Fruit fly (Drosophila melanogaster) S2 (cell line): ENCODE data around the gene RpS14a.

Experiments used
- CG8478 ChIP-seq: fragments of >200 bp; optimal IDR thresholded peaks from 2 replicates; lab custom pipeline; 2018
- CTCF ChIP-seq, 2 experiments: fragments of >200 bp; optimal IDR thresholded peaks; 2 replicates each; lab custom pipeline; 2018

The RpS14a gene

DNA sequence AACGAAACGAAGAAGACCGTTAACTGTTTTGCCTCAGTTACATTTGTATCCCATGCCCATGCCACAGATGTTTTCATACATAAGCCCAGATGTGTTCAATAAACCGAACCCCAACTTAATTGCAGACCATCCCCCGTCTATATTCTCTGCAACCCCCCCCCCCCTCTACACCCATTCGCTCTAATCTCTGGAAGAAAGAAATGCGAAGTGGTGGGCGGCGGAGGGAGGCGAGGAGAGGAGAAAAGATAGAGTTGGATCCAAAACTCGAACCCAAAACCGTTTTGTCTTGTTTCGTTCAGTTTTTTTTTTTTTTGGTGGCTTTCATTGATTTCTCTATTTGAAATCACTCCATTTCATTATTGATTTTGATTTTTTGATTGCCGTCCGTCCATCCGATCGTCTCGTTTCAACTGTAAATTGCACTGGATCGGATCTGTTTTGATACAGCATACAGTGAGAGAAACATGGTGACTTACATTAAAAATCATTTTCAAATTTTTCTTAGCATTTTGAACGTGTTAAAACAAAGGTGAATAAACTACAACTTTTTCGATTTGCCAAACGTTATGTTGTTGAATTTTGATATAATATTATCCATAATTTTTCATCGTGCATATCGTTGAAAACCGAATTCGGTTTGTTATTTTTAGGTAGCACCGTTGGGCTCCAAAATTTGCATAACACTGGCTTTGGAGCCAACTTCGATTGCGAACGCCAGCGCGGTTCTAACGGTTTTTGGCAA lies 42.1 kb downstream of the RpS14a start:
- TF ChIP-seq CG8478 (lab: Kevin White, UChicago), result no peak
- TF ChIP-seq CTCF (optimal IDR thresholded peaks at IDR 0.05; lab: Kevin White, UChicago), result no peak

- TF ChIP-seq CG8478 (lab: Kevin White, UChicago) (no peak), CTCF (optimal IDR thresholded peaks at IDR 0.05; lab: Kevin White, UChicago) (no peak)
Measured at dm6 chrX:7976976-7977834, 43.7 kb downstream of the RpS14a start.

DNA sequence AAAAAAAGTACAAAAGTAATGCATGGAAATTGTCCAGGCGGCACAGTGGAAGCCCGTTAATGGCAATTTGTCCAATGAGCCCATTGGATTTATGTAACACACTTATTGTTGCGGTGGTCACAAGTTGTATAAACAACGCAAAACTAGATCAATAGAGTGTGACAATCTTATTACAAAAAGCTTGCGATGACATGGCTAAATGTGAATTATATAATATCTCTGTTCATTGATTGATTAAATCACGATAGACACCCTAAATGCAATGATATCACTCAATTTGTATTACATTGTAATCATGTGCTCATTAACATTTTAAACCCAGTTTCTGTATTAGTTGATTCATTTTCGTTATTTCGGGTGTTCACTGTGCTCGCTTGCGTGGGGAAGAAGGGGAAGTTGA lies 44.5 kb downstream of the RpS14a start:
- TF ChIP-seq CTCF (optimal IDR thresholded peaks at IDR 0.05; lab: Kevin White, UChicago), result no peak
- no peak for TF ChIP-seq CG8478 (lab: Kevin White, UChicago)

dm6 chrX:7979202-7979601 lies 45.7 kb downstream of the RpS14a start:
- TF ChIP-seq CG8478 (lab: Kevin White, UChicago) (no peak), CTCF (optimal IDR thresholded peaks at IDR 0.05; lab: Kevin White, UChicago) (no peak)

DNA sequence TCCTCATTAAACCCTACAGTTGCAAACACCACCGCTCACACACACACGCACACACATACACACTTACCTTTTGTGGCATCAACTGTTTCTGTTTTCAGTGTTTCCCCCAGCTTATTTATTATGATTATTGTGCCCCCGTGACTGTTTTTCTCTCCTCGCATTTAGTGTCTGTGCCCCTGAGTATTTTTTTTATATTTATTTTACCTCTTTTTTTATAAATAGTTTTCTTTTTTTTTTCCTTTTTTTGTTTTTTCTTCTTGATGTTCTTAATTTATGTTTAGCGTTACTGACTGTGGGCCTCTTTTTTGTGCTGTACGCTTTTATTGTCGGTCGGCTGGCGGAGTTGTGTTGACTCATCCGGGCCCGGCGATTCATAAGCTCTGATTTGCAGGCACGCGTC lies 47.2 kb downstream of the RpS14a start:
- TF ChIP-seq CG8478 (lab: Kevin White, UChicago), result no peak
- TF ChIP-seq CTCF (optimal IDR thresholded peaks at IDR 0.05; lab: Kevin White, UChicago), result no peak
